Worm (Caenorhabditis elegans): ENCODE results near the gene lact-7.

Gene lact-7

ce11 chrX:11758809-11759208 lies at the start of gene lact-7:
TSS of gene lact-7 (plus strand) at chrX:11759109.
- no peak for TF ChIP-seq ceh-24 (tag; optimal IDR thresholded peaks at IDR 0.05)
- TF ChIP-seq sdc-2 (tag; optimal IDR thresholded peaks at IDR 0.05) = no peak
- TF ChIP-seq hlh-30 (tag; optimal IDR thresholded peaks at IDR 0.05; ENCODE audit: insufficient read depth) = no peak
- TF ChIP-seq ref-2 (tag; optimal IDR thresholded peaks at IDR 0.05) = no peak

- TF ChIP-seq nfya-1 (tag; optimal IDR thresholded peaks at IDR 0.05) = no peak
- TF ChIP-seq sox-2 (GFP tag; IDR thresholded peaks at IDR 0.05) = no peak
- TF ChIP-seq unc-42 (tag; optimal IDR thresholded peaks at IDR 0.05) = peak; percentile 11
Observed at ce11 chrX:11710229-11710628, 48.7 kb upstream of the lact-7 start, which contains the start of gene C44C10.11. TSS of gene C44C10.11 (minus strand) at chrX:11710343.

- 0 out of 2 replicates have a peak, but pooled peaks have one; percentile 14 for TF ChIP-seq ceh-45 (GFP tag; IDR thresholded peaks at IDR 0.05)
- no peak for TF ChIP-seq tbx-2 (tag; optimal IDR thresholded peaks at IDR 0.05)
- peak; percentile 69 for TF ChIP-seq elt-4 (tag; optimal IDR thresholded peaks at IDR 0.05)
- TF ChIP-seq hlh-8 (tag; optimal IDR thresholded peaks at IDR 0.05) = no peak
Observed at ce11 chrX:11711437-11712080, 47.4 kb upstream of the lact-7 start.

- TF ChIP-seq sox-2 (GFP tag; IDR thresholded peaks at IDR 0.05) (no peak), unc-3 (GFP tag; conservative IDR thresholded peaks at IDR 0.05) (no peak), unc-3 (tag; optimal IDR thresholded peaks at IDR 0.05) (no peak), pqm-1 (tag; optimal IDR thresholded peaks at IDR 0.05) (no peak), Y22D7AL.16 (tag; optimal IDR thresholded peaks at IDR 0.05) (no peak), ceh-30 (tag; optimal IDR thresholded peaks at IDR 0.05) (no peak), rnt-1 (tag; optimal IDR thresholded peaks at IDR 0.05) (no peak), F13H6.1 (tag; optimal IDR thresholded peaks at IDR 0.05) (no peak), lim-6 (tag; optimal IDR thresholded peaks at IDR 0.05) (no peak), fkh-10 (GFP tag; optimal IDR thresholded peaks at IDR 0.05) (no peak), sdc-2 (tag; optimal IDR thresholded peaks at IDR 0.05) (no peak), pha-2 (tag; optimal IDR thresholded peaks at IDR 0.05) (no peak), hlh-6 (tag; optimal IDR thresholded peaks at IDR 0.05) (no peak), ceh-31 (tag; optimal IDR thresholded peaks at IDR 0.05) (no peak), eyg-1 (tag; optimal IDR thresholded peaks at IDR 0.05) (no peak), ceh-24 (tag; optimal IDR thresholded peaks at IDR 0.05) (no peak), odd-2 (tag; optimal IDR thresholded peaks at IDR 0.05) (no peak), ceh-18 (tag; optimal IDR thresholded peaks at IDR 0.05) (no peak)
Observed at ce11 chrX:11712230-11712853, 46.6 kb upstream of the lact-7 start, which contains the start of gene col-180. TSS of gene col-180 (minus strand) at chrX:11712280.

ce11 chrX:11716463-11716960 lies 42.4 kb upstream of the lact-7 start, which contains the start of gene C44C10.9:
TSS of gene C44C10.9 (minus strand) at chrX:11716513.
- TF ChIP-seq lim-6 (tag; optimal IDR thresholded peaks at IDR 0.05) (no peak), eyg-1 (tag; optimal IDR thresholded peaks at IDR 0.05) (no peak), ama-1 (optimal IDR thresholded peaks at IDR 0.05) (no peak), madf-2 (tag; optimal IDR thresholded peaks at IDR 0.05) (no peak), ceh-48 (tag; optimal IDR thresholded peaks at IDR 0.05) (no peak), pha-2 (tag; optimal IDR thresholded peaks at IDR 0.05) (no peak), npax-4 (tag; optimal IDR thresholded peaks at IDR 0.05) (no peak), F13H6.1 (tag; optimal IDR thresholded peaks at IDR 0.05) (no peak), pha-4 (tag; optimal IDR thresholded peaks at IDR 0.05) (no peak)

ce11 chrX:11718751-11719150 lies 40.2 kb upstream of the lact-7 start:
- TF ChIP-seq F13H6.1 (tag; optimal IDR thresholded peaks at IDR 0.05) (no peak), ceh-18 (tag; optimal IDR thresholded peaks at IDR 0.05) (peak; percentile 14), fkh-10 (GFP tag; optimal IDR thresholded peaks at IDR 0.05) (no peak), syd-9 (tag; optimal IDR thresholded peaks at IDR 0.05) (no peak), sdc-2 (tag; optimal IDR thresholded peaks at IDR 0.05) (no peak)
